Fruit fly (Drosophila melanogaster) whole organism, adult: ENCODE data around the gene CG11885.

ENCODE experiments used
- CG11617 ChIP-seq: fragments of 200-800 bp; sonication (Bioruptor generic); optimal IDR thresholded peaks from 2 replicates; lab custom pipeline; 2017; ENCODE audit warnings: mild to moderate bottlenecking, missing biosample characterization, missing genetic modification reagents, missing genetic modification characterization
- CG12768 ChIP-seq: fragments of 200-800 bp; sonication (Bioruptor generic); optimal IDR thresholded peaks from 2 replicates; lab custom pipeline; 2017; ENCODE audit warnings: missing biosample characterization, missing genetic modification characterization, mild to moderate bottlenecking, moderate library complexity, missing genetic modification reagents
- CG14711 ChIP-seq: fragments of 200-800 bp; sonication (Bioruptor generic); optimal IDR thresholded peaks from 2 replicates; lab custom pipeline; 2018; ENCODE audit warnings: missing biosample characterization, mild to moderate bottlenecking, missing genetic modification characterization, moderate library complexity
- CG1620 ChIP-seq: fragments of 200-800 bp; sonication (Bioruptor generic); optimal IDR thresholded peaks from 2 replicates; lab custom pipeline; 2016; ENCODE audit warnings: missing biosample characterization, missing genetic modification characterization
- CG33017 ChIP-seq: fragments of 200-800 bp; sonication (Bioruptor generic); optimal IDR thresholded peaks from 2 replicates; lab custom pipeline; 2018; ENCODE audit warnings: missing biosample characterization, mild to moderate bottlenecking, missing genetic modification characterization, moderate library complexity
- CG5204 ChIP-seq: fragments of 200-800 bp; sonication (Bioruptor generic); optimal IDR thresholded peaks from 2 replicates; lab custom pipeline; 2016; ENCODE audit warnings: missing biosample characterization, missing genetic modification characterization
- CG7045 ChIP-seq: fragments of 200-800 bp; sonication (Bioruptor generic); optimal IDR thresholded peaks from 2 replicates; lab custom pipeline; 2017; ENCODE audit warnings: missing biosample characterization, mild to moderate bottlenecking, missing genetic modification characterization
- CG7101 ChIP-seq: fragments of 200-800 bp; sonication (Bioruptor generic); optimal IDR thresholded peaks from 2 replicates; lab custom pipeline; 2018; ENCODE audit warnings: missing biosample characterization, mild to moderate bottlenecking, missing genetic modification characterization, moderate library complexity
- Clk ChIP-seq: fragments of 200-800 bp; sonication (Bioruptor generic); optimal IDR thresholded peaks from 2 replicates; lab custom pipeline; 2017; ENCODE audit warnings: missing biosample characterization, missing genetic modification characterization
- Crg-1 ChIP-seq: fragments of 200-800 bp; sonication (Bioruptor generic); optimal IDR thresholded peaks from 2 replicates; lab custom pipeline; 2016; ENCODE audit warnings: missing biosample characterization, missing genetic modification characterization
- Hr96 ChIP-seq: fragments of 200-800 bp; sonication (Bioruptor generic); optimal IDR thresholded peaks from 2 replicates; lab custom pipeline; 2016; ENCODE audit warnings: missing biosample characterization, missing genetic modification characterization
- Mnt ChIP-seq: fragments of 200-800 bp; sonication (Bioruptor generic); optimal IDR thresholded peaks from 2 replicates; lab custom pipeline; 2016; ENCODE audit warnings: missing biosample characterization, mild to moderate bottlenecking, missing genetic modification characterization
- bab1 ChIP-seq: fragments of 200-800 bp; sonication (Bioruptor generic); optimal IDR thresholded peaks from 3 replicates; lab custom pipeline; 2019; ENCODE audit warnings: missing biosample characterization, mild to moderate bottlenecking, missing genetic modification characterization, moderate library complexity
- cic ChIP-seq: fragments of 200-800 bp; sonication (Bioruptor generic); optimal IDR thresholded peaks from 2 replicates; lab custom pipeline; 2017; ENCODE audit warnings: missing biosample characterization, mild to moderate bottlenecking, missing genetic modification characterization, moderate library complexity
- cnc ChIP-seq, 2 experiments: fragments of >200 bp; optimal IDR thresholded peaks; 2 replicates each; lab custom pipeline; 2017
- kay ChIP-seq: fragments of 200-800 bp; sonication (Bioruptor generic); peaks from one replicate; lab custom pipeline; 2016; ENCODE audit warnings: missing biosample characterization, missing genetic modification characterization, borderline replicate concordance
- ovo ChIP-seq: fragments of 200-800 bp; sonication (Bioruptor generic); optimal IDR thresholded peaks from 2 replicates; lab custom pipeline; 2016; ENCODE audit warnings: missing biosample characterization, missing genetic modification characterization
- pad ChIP-seq: fragments of 200-800 bp; sonication (Bioruptor generic); optimal IDR thresholded peaks from 3 replicates; lab custom pipeline; 2017; ENCODE audit warnings: missing biosample characterization, missing genetic modification characterization, mild to moderate bottlenecking, moderate library complexity, missing genetic modification reagents
- tj ChIP-seq: fragments of 200-800 bp; sonication (Bioruptor generic); optimal IDR thresholded peaks from 3 replicates; lab custom pipeline; 2017; ENCODE audit warnings: missing biosample characterization, mild to moderate bottlenecking, missing genetic modification characterization, moderate library complexity
- toe ChIP-seq: fragments of 200-800 bp; sonication (Bioruptor generic); optimal IDR thresholded peaks from 2 replicates; lab custom pipeline; 2016; ENCODE audit warnings: missing biosample characterization, missing genetic modification characterization

Gene CG11885

dm6 chr2L:430820-431628, 9.8 kb upstream of the CG11885 start, which contains the start of gene ex:
TSS of gene ex (plus strand) at chr2L:431227.
- TF ChIP-seq CG14711 (peak; percentile 27), CG11617 (GFP tag; lab: Kevin White, UChicago) (peak; percentile 48), bab1 (GFP tag; lab: Kevin White, UChicago) (peak; percentile 58), pad (GFP tag; lab: Kevin White, UChicago) (peak; percentile 87), Hr96 (GFP tag; lab: Kevin White, UChicago) (no peak), ovo (GFP tag; lab: Kevin White, UChicago) (peak; percentile 48), Clk (peak; percentile 1), CG5204 (GFP tag; lab: Kevin White, UChicago) (no peak), CG12768 (GFP tag; lab: Kevin White, UChicago) (peak; percentile 82), CG7101 (tag; lab: Kevin White, UChicago) (peak; percentile 72), cnc (optimal IDR thresholded peaks at IDR 0.05; lab: Kevin White, UChicago) (no peak), CG1620 (GFP tag; lab: Kevin White, UChicago) (no peak), kay (GFP tag; lab: Kevin White, UChicago) (no peak), tj (GFP tag; lab: Kevin White, UChicago) (peak; percentile 89), CG33017 (tag; lab: Kevin White, UChicago) (peak; percentile 76), CG7045 (GFP tag; lab: Kevin White, UChicago) (peak; percentile 60), Mnt (GFP tag; lab: Kevin White, UChicago) (peak; percentile 87), toe (no peak), Crg-1 (GFP tag; lab: Kevin White, UChicago) (peak; percentile 30), cic (GFP tag; lab: Kevin White, UChicago) (peak; percentile 25)

dm6 chr2L:429680-430484, 8.6 kb upstream of the CG11885 start:
- TF ChIP-seq kay (GFP tag; lab: Kevin White, UChicago) (peak; percentile 36), Hr96 (GFP tag; lab: Kevin White, UChicago) (no peak), Clk (no peak)

- TF ChIP-seq Crg-1 (GFP tag; lab: Kevin White, UChicago) (no peak), kay (GFP tag; lab: Kevin White, UChicago) (no peak), Clk (no peak), CG12768 (GFP tag; lab: Kevin White, UChicago) (no peak), pad (GFP tag; lab: Kevin White, UChicago) (no peak), CG7045 (GFP tag; lab: Kevin White, UChicago) (no peak), CG5204 (GFP tag; lab: Kevin White, UChicago) (no peak), CG7101 (tag; lab: Kevin White, UChicago) (no peak), cnc (optimal IDR thresholded peaks at IDR 0.05; lab: Kevin White, UChicago) (no peak), ovo (GFP tag; lab: Kevin White, UChicago) (no peak), bab1 (GFP tag; lab: Kevin White, UChicago) (no peak), Mnt (GFP tag; lab: Kevin White, UChicago) (no peak), CG33017 (tag; lab: Kevin White, UChicago) (no peak), tj (GFP tag; lab: Kevin White, UChicago) (no peak), CG14711 (no peak), CG1620 (GFP tag; lab: Kevin White, UChicago) (no peak), cic (GFP tag; lab: Kevin White, UChicago) (no peak), Hr96 (GFP tag; lab: Kevin White, UChicago) (no peak), toe (no peak), CG11617 (GFP tag; lab: Kevin White, UChicago) (no peak)
Measured at dm6 chr2L:428380-428989, 7.2 kb upstream of the CG11885 start.

- TF ChIP-seq CG33017 (tag; lab: Kevin White, UChicago) = no peak
- no peak for TF ChIP-seq Crg-1 (GFP tag; lab: Kevin White, UChicago)
- TF ChIP-seq ovo (GFP tag; lab: Kevin White, UChicago) = no peak
- no peak for TF ChIP-seq cnc (optimal IDR thresholded peaks at IDR 0.05; lab: Kevin White, UChicago)
- no peak for TF ChIP-seq Clk
- TF ChIP-seq Hr96 (GFP tag; lab: Kevin White, UChicago) = no peak
- TF ChIP-seq tj (GFP tag; lab: Kevin White, UChicago) = no peak
- TF ChIP-seq Mnt (GFP tag; lab: Kevin White, UChicago) = no peak
- no peak for TF ChIP-seq CG12768 (GFP tag; lab: Kevin White, UChicago)
- no peak for TF ChIP-seq CG7101 (tag; lab: Kevin White, UChicago)
- no peak for TF ChIP-seq cic (GFP tag; lab: Kevin White, UChicago)
Measured at dm6 chr2L:427338-428234, 6.3 kb upstream of the CG11885 start.
